Fruit fly (Drosophila melanogaster) S2 (cell line): ENCODE results near the gene CG43117.

Experiments
- CG8478 ChIP-seq: fragments of >200 bp; optimal IDR thresholded peaks from 2 replicates; lab custom pipeline; 2018
- CTCF ChIP-seq, 2 experiments: fragments of >200 bp; optimal IDR thresholded peaks; 2 replicates each; lab custom pipeline; 2018

dm6 chr3R:26479208-26479607 lies 24.6 kb downstream of the CG43117 start:
- TF ChIP-seq CG8478 (no peak), CTCF (optimal IDR thresholded peaks at IDR 0.05; lab: Kevin White, UChicago) (no peak)
